Worm (Caenorhabditis elegans) whole organism, L4 larva: ENCODE data around the gene miro-1.

ENCODE experiments used
- aly-2 ChIP-seq: sonication (generic microtip); optimal IDR thresholded peaks from 2 replicates; lab custom pipeline; 2018; ENCODE audit warnings: missing biosample characterization, missing genetic modification characterization
- cey-2 ChIP-seq: sonication (generic microtip); optimal IDR thresholded peaks from 3 replicates; lab custom pipeline; 2017; ENCODE audit warnings: missing genetic modification characterization, mild to moderate bottlenecking, missing compliant biosample characterization, antibody characterized with exemption, borderline replicate concordance; ENCODE audit not compliant: insufficient read depth
- daf-12 ChIP-seq: fragments of 150-350 bp; optimal IDR thresholded peaks from 2 replicates; lab custom pipeline; 2014; ENCODE audit warnings: missing biosample characterization, missing genetic modification reagents, missing genetic modification characterization
- daf-16 ChIP-seq, 3 experiments: sonication (generic microtip); optimal IDR thresholded peaks; 2 replicates each; lab custom pipeline; 2016 to 2017; ENCODE audit warnings: missing genetic modification characterization in 3 of 3, missing genetic modification reagents in 3 of 3, mild to moderate bottlenecking in 2 of 3, missing compliant biosample characterization in 2 of 3, missing biosample characterization in 1 of 3, moderate library complexity in 1 of 3
- dpl-1 ChIP-seq: fragments of 150-350 bp; optimal IDR thresholded peaks from 2 replicates; lab custom pipeline; 2014; ENCODE audit warnings: missing biosample characterization, missing genetic modification reagents, missing genetic modification characterization
- fkh-10 ChIP-seq: fragments of 150-350 bp; optimal IDR thresholded peaks from 2 replicates; lab custom pipeline; 2014; ENCODE audit warnings: missing biosample characterization, missing genetic modification reagents, missing genetic modification characterization
- fos-1 ChIP-seq: fragments of 150-350 bp; optimal IDR thresholded peaks from 2 replicates; lab custom pipeline; 2014; ENCODE audit warnings: missing biosample characterization, missing genetic modification characterization
- lim-7 ChIP-seq: fragments of 200-800 bp; sonication (Bioruptor generic); IDR thresholded peaks from 2 replicates; pipeline ENCODE4 v1.3.6; 2022; ENCODE audit warnings: missing genetic modification characterization, missing compliant biosample characterization
- lin-13 ChIP-seq: fragments of 150-350 bp; optimal IDR thresholded peaks from 2 replicates; lab custom pipeline; 2014; ENCODE audit warnings: missing biosample characterization, missing genetic modification reagents, missing genetic modification characterization
- lin-39 ChIP-seq: fragments of 150-350 bp; optimal IDR thresholded peaks from 2 replicates; lab custom pipeline; 2014; ENCODE audit warnings: missing biosample characterization, missing genetic modification reagents, missing genetic modification characterization
- nhr-11 ChIP-seq: fragments of 150-350 bp; optimal IDR thresholded peaks from 2 replicates; lab custom pipeline; 2014; ENCODE audit warnings: missing biosample characterization, missing genetic modification characterization
- nhr-111 ChIP-seq: fragments of 200-800 bp; sonication (Bioruptor generic); optimal IDR thresholded peaks from 2 replicates; lab custom pipeline; 2018; ENCODE audit warnings: mild to moderate bottlenecking, missing genetic modification characterization, missing compliant biosample characterization
- pqm-1 ChIP-seq: sonication (generic microtip); optimal IDR thresholded peaks from 2 replicates; lab custom pipeline; 2017; ENCODE audit warnings: missing biosample characterization, missing genetic modification characterization
- zag-1 ChIP-seq: fragments of 150-350 bp; optimal IDR thresholded peaks from 2 replicates; lab custom pipeline; 2014; ENCODE audit warnings: missing biosample characterization, missing genetic modification characterization

DNA sequence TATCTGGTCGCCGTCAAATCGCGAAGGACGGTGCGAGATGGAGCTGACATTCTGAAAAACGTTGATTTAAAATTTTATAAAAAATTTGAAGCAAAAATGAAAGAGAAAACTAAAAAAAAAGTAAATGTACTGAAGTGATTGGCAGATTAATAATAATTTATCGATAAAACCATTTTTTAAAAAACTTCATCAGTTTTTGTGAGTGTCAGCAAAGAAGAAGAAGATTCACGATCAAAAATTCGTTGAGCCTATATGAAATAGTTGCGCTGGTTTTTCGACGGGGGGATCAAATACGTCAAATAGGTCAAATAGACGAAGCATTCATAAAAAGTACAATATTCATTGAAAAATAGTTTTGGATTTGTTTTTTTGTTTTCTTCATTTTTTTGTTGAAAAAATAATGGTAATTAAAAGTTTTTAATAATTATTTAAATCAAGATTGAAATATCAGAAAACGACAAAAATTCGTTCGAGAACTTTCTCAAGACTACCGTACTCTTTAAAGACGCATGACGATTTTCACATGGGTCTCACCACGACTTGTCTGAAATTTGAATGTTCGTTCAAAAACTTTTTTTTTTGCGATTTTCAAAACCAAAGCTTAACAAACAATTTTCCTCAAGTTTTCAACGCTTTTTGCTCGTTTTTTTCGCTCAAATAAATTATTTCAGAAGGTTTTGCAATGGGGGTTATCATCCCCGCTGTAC, 44.9 kb upstream of the miro-1 start, which contains the start of the genes memi-1 and cyp-31A3:
- TF ChIP-seq fkh-10 (no peak), fos-1 (tag; lab: Kevin White, UChicago) (no peak), pqm-1 (tag; lab: Kevin White, UChicago) (no peak), cey-2 (tag; lab: Kevin White, UChicago) (no peak), lim-7 (no peak), zag-1 (no peak), daf-16 (GFP tag; optimal IDR thresholded peaks at IDR 0.05; lab: Kevin White, UChicago) (no peak), daf-16 (tag; optimal IDR thresholded peaks at IDR 0.05; lab: Kevin White, UChicago) (no peak), aly-2 (tag; lab: Kevin White, UChicago) (no peak), daf-12 (tag; lab: Kevin White, UChicago) (no peak), nhr-11 (tag; lab: Kevin White, UChicago) (no peak), dpl-1 (GFP tag; lab: Kevin White, UChicago) (no peak), nhr-111 (GFP tag; lab: Kevin White, UChicago) (no peak), lin-13 (GFP tag; lab: Kevin White, UChicago) (no peak), lin-39 (tag; lab: Kevin White, UChicago) (no peak)
